Fruit fly (Drosophila melanogaster): Measurements from ENCODE around the gene CG13829.

- TF ChIP-seq CG8478 (optimal IDR thresholded peaks at IDR 0.05) (no peak), CTCF (optimal IDR thresholded peaks at IDR 0.05) (no peak)
Measured at dm6 chr3R:23189958-23190900, 29.1 kb upstream of the CG13829 start.
